Fruit fly (Drosophila melanogaster): ENCODE measurements around the gene msn.

dm6 chr3L:2554118-2554814 lies 32.1 kb downstream of the msn start, which contains the start of gene Spn:
- no peak for TF ChIP-seq EcR (GFP tag; optimal IDR thresholded peaks at IDR 0.05)
- TF ChIP-seq psq (optimal IDR thresholded peaks at IDR 0.05) = no peak
- TF ChIP-seq CG8478 (optimal IDR thresholded peaks at IDR 0.05) = no peak

Measured in whole organism.